Fruit fly (Drosophila melanogaster): ENCODE data around the gene CG14062.

DNA sequence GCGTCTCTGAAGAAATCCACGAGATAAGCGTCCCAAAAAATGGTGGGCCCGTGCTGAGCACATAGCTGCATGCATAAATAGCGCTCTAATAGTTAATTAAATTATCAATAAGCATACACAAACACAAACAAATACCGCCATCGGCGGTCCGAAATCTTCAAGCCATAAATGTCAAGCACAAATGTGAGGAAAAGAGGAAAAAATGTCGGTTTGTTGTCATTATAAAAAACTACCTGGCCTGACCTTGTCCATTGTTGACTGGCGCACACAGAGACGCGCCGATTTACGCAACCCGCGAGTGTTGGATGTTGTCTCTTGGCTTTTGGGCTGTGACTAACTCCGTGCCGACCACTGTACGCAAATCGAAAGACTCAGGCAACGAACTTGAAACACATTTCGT lies 45.3 kb upstream of the CG14062 start:
- no peak for TF ChIP-seq CG6276 (GFP tag; optimal IDR thresholded peaks at IDR 0.05)
- TF ChIP-seq acj6 (GFP tag; optimal IDR thresholded peaks at IDR 0.05), result no peak

Measured in whole organism, prepupa.